Worm (Caenorhabditis elegans) whole organism, young adult: Measurements from ENCODE around the gene sre-3.

Source experiments
- D2030.7 ChIP-seq: fragments of 200-800 bp; sonication (Bioruptor generic); IDR thresholded peaks from 2 replicates; pipeline ENCODE4 v1.3.6; 2022; ENCODE audit warnings: missing genetic modification reagents, missing genetic modification characterization, missing compliant biosample characterization
- F57C9.4 ChIP-seq: sonication (generic microtip); optimal IDR thresholded peaks from 2 replicates; lab custom pipeline; 2017; ENCODE audit warnings: mild to moderate bottlenecking, missing genetic modification characterization, missing compliant biosample characterization
- K12H6.12 ChIP-seq: fragments of 200-800 bp; sonication (Bioruptor generic); optimal IDR thresholded peaks from 2 replicates; lab custom pipeline; 2018; ENCODE audit warnings: mild to moderate bottlenecking, missing genetic modification characterization, missing compliant biosample characterization
- T26A5.8 ChIP-seq: sonication (generic microtip); optimal IDR thresholded peaks from 2 replicates; lab custom pipeline; 2016; ENCODE audit warnings: missing genetic modification characterization, missing compliant biosample characterization
- ceh-91 ChIP-seq: fragments of 200-800 bp; sonication (Bioruptor generic); IDR thresholded peaks from 2 replicates; pipeline ENCODE4 v1.3.6; 2022; ENCODE audit warnings: missing genetic modification reagents, missing genetic modification characterization, missing compliant biosample characterization
- dpl-1 ChIP-seq: fragments of 150-350 bp; optimal IDR thresholded peaks from 2 replicates; lab custom pipeline; 2014; ENCODE audit warnings: missing biosample characterization, missing genetic modification reagents, missing genetic modification characterization
- mxl-1 ChIP-seq: sonication (generic microtip); optimal IDR thresholded peaks from 2 replicates; lab custom pipeline; 2016; ENCODE audit warnings: missing genetic modification characterization, missing compliant biosample characterization
- repo-1 ChIP-seq: sonication (generic microtip); optimal IDR thresholded peaks from 2 replicates; lab custom pipeline; 2017; ENCODE audit warnings: mild to moderate bottlenecking, missing genetic modification characterization, missing compliant biosample characterization
- snpc-4 ChIP-seq, 5 experiments: fragments of 150-350 bp in 1 of 5; sonication (generic microtip) in 4 of 5; optimal IDR thresholded peaks; 2 replicates each; lab custom pipeline; 2014 to 2018; ENCODE audit warnings: missing genetic modification characterization in 5 of 5, missing biosample characterization in 3 of 5, antibody characterized with exemption in 2 of 5, mild to moderate bottlenecking in 2 of 5, missing compliant biosample characterization in 2 of 5, missing genotype in 2 of 5, moderate library complexity in 2 of 5, missing genetic modification reagents in 1 of 5
- ztf-18 ChIP-seq: sonication (generic microtip); optimal IDR thresholded peaks from 2 replicates; lab custom pipeline; 2016; ENCODE audit warnings: missing genotype, mild to moderate bottlenecking, missing genetic modification characterization, missing compliant biosample characterization

ce11 chrII:7343668-7344067 is 41.9 kb upstream of the sre-3 start:
- no peak for TF ChIP-seq mxl-1 (tag; lab: Kevin White, UChicago)
- TF ChIP-seq ceh-91 (GFP tag; lab: Robert Waterston, UW): no peak
- no peak for TF ChIP-seq F57C9.4
- no peak for TF ChIP-seq snpc-4 (GFP tag; optimal IDR thresholded peaks at IDR 0.05; lab: Kevin White, UChicago)
- no peak for TF ChIP-seq snpc-4 (tag; optimal IDR thresholded peaks at IDR 0.05; lab: Kevin White, UChicago)
- TF ChIP-seq ztf-18: no peak
- TF ChIP-seq K12H6.12 (tag; lab: Kevin White, UChicago): no peak
- TF ChIP-seq repo-1: no peak
- no peak for TF ChIP-seq D2030.7
- TF ChIP-seq dpl-1 (GFP tag; lab: Kevin White, UChicago): no peak
- TF ChIP-seq T26A5.8 (tag; lab: Kevin White, UChicago): no peak
